Fruit fly (Drosophila melanogaster) whole organism: ENCODE results near the gene Rbf.

Experiments used
- CG8478 ChIP-seq: fragments of >200 bp; optimal IDR thresholded peaks from 2 replicates; lab custom pipeline; 2018; ENCODE audit warnings: inconsistent platforms
- EcR ChIP-seq, 2 experiments: fragments of >200 bp; optimal IDR thresholded peaks; 2 replicates each; lab custom pipeline; 2017; ENCODE audit warnings: missing biosample characterization in 2 of 2, missing genetic modification characterization in 2 of 2, missing genetic modification reagents in 2 of 2
- psq ChIP-seq: fragments of >200 bp; optimal IDR thresholded peaks from 2 replicates; lab custom pipeline; 2017

DNA sequence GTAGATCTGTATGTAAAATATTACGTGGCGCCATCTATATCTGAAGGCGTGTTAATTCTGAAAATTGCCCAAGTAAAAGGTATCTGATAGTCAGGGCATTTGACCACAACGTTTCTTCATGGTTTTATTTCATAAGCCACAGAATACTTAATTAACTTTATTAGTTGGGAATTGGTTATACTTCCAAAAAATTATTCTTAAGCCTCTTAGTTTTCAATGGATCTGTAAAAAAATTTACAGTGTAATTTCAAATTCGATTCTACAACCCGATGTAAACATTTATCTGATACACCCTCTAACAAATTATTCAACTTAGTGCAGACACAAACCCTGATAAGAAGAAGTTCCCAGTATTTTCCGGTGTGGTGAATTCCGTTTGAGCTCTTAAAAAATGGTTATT lies 42.2 kb upstream of the Rbf start:
- no peak for TF ChIP-seq psq (lab: Kevin White, UChicago)
- no peak for TF ChIP-seq EcR (GFP tag; optimal IDR thresholded peaks at IDR 0.05; lab: Kevin White, UChicago)
- no peak for TF ChIP-seq CG8478 (lab: Kevin White, UChicago)
